Fruit fly (Drosophila melanogaster) whole organism, embryonic: ENCODE results near the gene edin.

Experiments
- Atf6 ChIP-seq: fragments of 200-800 bp; sonication (Bioruptor generic); IDR thresholded peaks from 2 replicates; pipeline ENCODE4 v1.3.6; 2022; ENCODE audit warnings: missing biosample characterization, missing genetic modification characterization
- BtbVII ChIP-seq: fragments of 200-800 bp; sonication (Bioruptor generic); optimal IDR thresholded peaks from 3 replicates; lab custom pipeline; 2017; ENCODE audit warnings: missing biosample characterization, mild to moderate bottlenecking, missing genetic modification characterization
- CG1024 ChIP-seq: fragments of 200-800 bp; sonication (Bioruptor generic); IDR thresholded peaks from 2 replicates; pipeline ENCODE4 v1.3.6; 2022; ENCODE audit warnings: missing biosample characterization, missing genetic modification characterization
- CG10267 ChIP-seq: fragments of 200-800 bp; sonication (Bioruptor generic); optimal IDR thresholded peaks from 2 replicates; lab custom pipeline; 2018; ENCODE audit warnings: missing biosample characterization, mild to moderate bottlenecking, missing genetic modification characterization, moderate library complexity
- CG10366 ChIP-seq: fragments of 200-800 bp; sonication (Bioruptor generic); IDR thresholded peaks from 2 replicates; pipeline ENCODE4 v1.3.6; 2022; ENCODE audit warnings: missing biosample characterization, missing genetic modification characterization
- CG10543 ChIP-seq: fragments of 200-800 bp; sonication (Bioruptor generic); optimal IDR thresholded peaks from 3 replicates; lab custom pipeline; 2017; ENCODE audit warnings: missing biosample characterization, mild to moderate bottlenecking, missing genetic modification characterization, moderate library complexity
- CG11093 ChIP-seq: fragments of 200-800 bp; sonication (Bioruptor generic); IDR thresholded peaks from 3 replicates; pipeline ENCODE4 v1.3.6; 2022; ENCODE audit warnings: missing biosample characterization, missing genetic modification characterization
- CG11247 ChIP-seq: fragments of 200-800 bp; sonication (Bioruptor generic); IDR thresholded peaks from 2 replicates; pipeline ENCODE4 v1.3.6; 2022; ENCODE audit warnings: missing biosample characterization, missing genetic modification characterization
- CG14667 ChIP-seq: fragments of 200-800 bp; sonication (Bioruptor generic); IDR thresholded peaks from 2 replicates; pipeline ENCODE4 v1.3.6; 2022; ENCODE audit warnings: missing biosample characterization, missing genetic modification characterization
- CG14965 ChIP-seq: fragments of 200-800 bp; sonication (Bioruptor generic); optimal IDR thresholded peaks from 2 replicates; lab custom pipeline; 2016; ENCODE audit warnings: missing biosample characterization, missing genetic modification characterization, borderline replicate concordance
- CG15601 ChIP-seq: fragments of 200-800 bp; sonication (Bioruptor generic); optimal IDR thresholded peaks from 3 replicates; lab custom pipeline; 2019; ENCODE audit warnings: missing biosample characterization, mild to moderate bottlenecking, missing genetic modification characterization, moderate library complexity
- CG2120 ChIP-seq: fragments of 200-800 bp; sonication (Bioruptor generic); optimal IDR thresholded peaks from 3 replicates; lab custom pipeline; 2016; ENCODE audit warnings: missing biosample characterization, missing genetic modification characterization
- CG2199 ChIP-seq: fragments of 200-800 bp; sonication (Bioruptor generic); IDR thresholded peaks from 3 replicates; pipeline ENCODE4 v1.3.6; 2022; ENCODE audit warnings: missing biosample characterization, missing genetic modification characterization
- CG34422 ChIP-seq: fragments of 200-800 bp; sonication (Bioruptor generic); IDR thresholded peaks from 3 replicates; pipeline ENCODE4 v1.3.6; 2022; ENCODE audit warnings: missing biosample characterization, missing genetic modification characterization
- CG3995 ChIP-seq: fragments of 200-800 bp; sonication (Bioruptor generic); optimal IDR thresholded peaks from 3 replicates; lab custom pipeline; 2016; ENCODE audit warnings: missing biosample characterization, missing genetic modification characterization
- CG4282 ChIP-seq: fragments of 200-800 bp; sonication (Bioruptor generic); optimal IDR thresholded peaks from 2 replicates; lab custom pipeline; 2016; ENCODE audit warnings: missing biosample characterization, missing genetic modification characterization
- CG7357 ChIP-seq: fragments of 200-800 bp; sonication (Bioruptor generic); IDR thresholded peaks from 3 replicates; pipeline ENCODE4 v1.3.6; 2022; ENCODE audit warnings: missing biosample characterization, missing genetic modification characterization
- CG8089 ChIP-seq: fragments of 200-800 bp; sonication (Bioruptor generic); optimal IDR thresholded peaks from 3 replicates; lab custom pipeline; 2016; ENCODE audit warnings: missing biosample characterization, missing genetic modification characterization
- CG8290 ChIP-seq, 3 experiments: fragments of 200-800 bp; sonication (Bioruptor generic); optimal IDR thresholded peaks; 2 replicates each; lab custom pipeline; 2016 to 2019; ENCODE audit warnings: missing biosample characterization in 3 of 3, missing genetic modification characterization in 3 of 3, mild to moderate bottlenecking in 2 of 3, moderate library complexity in 1 of 3
- CG9609 ChIP-seq: fragments of 200-800 bp; sonication (Bioruptor generic); optimal IDR thresholded peaks from 3 replicates; lab custom pipeline; 2016; ENCODE audit warnings: missing biosample characterization, missing genetic modification characterization
- CG9932 ChIP-seq: fragments of 200-800 bp; sonication (Bioruptor generic); IDR thresholded peaks from 2 replicates; pipeline ENCODE4 v1.3.6; 2022; ENCODE audit warnings: missing biosample characterization, missing genetic modification characterization
- CoRest ChIP-seq: fragments of 200-800 bp; sonication (Bioruptor generic); optimal IDR thresholded peaks from 3 replicates; lab custom pipeline; 2018; ENCODE audit warnings: missing biosample characterization, mild to moderate bottlenecking, missing genetic modification characterization, moderate library complexity
- GATAe ChIP-seq: fragments of 200-800 bp; sonication (Bioruptor generic); conservative IDR thresholded peaks from 2 replicates; pipeline ENCODE4 v1.3.6; 2022; ENCODE audit warnings: missing biosample characterization, missing genetic modification characterization
- Gsc ChIP-seq: fragments of 200-800 bp; sonication (Bioruptor generic); IDR thresholded peaks from 2 replicates; pipeline ENCODE4 v1.3.6; 2022; ENCODE audit warnings: missing biosample characterization, missing genetic modification characterization
- NC2α ChIP-seq: fragments of 200-800 bp; sonication (Bioruptor generic); optimal IDR thresholded peaks from 2 replicates; lab custom pipeline; 2016; ENCODE audit warnings: missing biosample characterization, missing genetic modification characterization
- Ravus ChIP-seq: fragments of 200-800 bp; sonication (Bioruptor generic); IDR thresholded peaks from 2 replicates; pipeline ENCODE4 v1.3.6; 2022; ENCODE audit warnings: missing biosample characterization, missing genetic modification characterization
- Spps ChIP-seq: fragments of 200-800 bp; sonication (Bioruptor generic); optimal IDR thresholded peaks from 2 replicates; lab custom pipeline; 2018; ENCODE audit warnings: missing biosample characterization, mild to moderate bottlenecking, missing genetic modification characterization
- Sry-β ChIP-seq: fragments of 200-800 bp; sonication (Bioruptor generic); optimal IDR thresholded peaks from 2 replicates; lab custom pipeline; 2018; ENCODE audit warnings: missing biosample characterization, mild to moderate bottlenecking, missing genetic modification characterization, moderate library complexity
- Usf ChIP-seq: fragments of 200-800 bp; sonication (Bioruptor generic); optimal IDR thresholded peaks from 2 replicates; lab custom pipeline; 2017; ENCODE audit warnings: missing genotype, missing biosample characterization, missing genetic modification characterization
- aop ChIP-seq: fragments of 200-800 bp; sonication (Bioruptor generic); IDR thresholded peaks from 2 replicates; pipeline ENCODE4 v1.3.6; 2022; ENCODE audit warnings: missing biosample characterization, missing genetic modification characterization
- ato ChIP-seq: fragments of 200-800 bp; sonication (Bioruptor generic); IDR thresholded peaks from 2 replicates; pipeline ENCODE4 v1.3.6; 2022; ENCODE audit warnings: missing biosample characterization, missing genetic modification characterization; ENCODE audit not compliant: partially characterized antibody
- bab2 ChIP-seq: fragments of 200-800 bp; sonication (Bioruptor generic); optimal IDR thresholded peaks from 2 replicates; lab custom pipeline; 2016; ENCODE audit warnings: missing biosample characterization, missing genetic modification characterization
- br ChIP-seq: fragments of >200 bp; optimal IDR thresholded peaks from 2 replicates; lab custom pipeline; 2017
- bsh ChIP-seq, 2 experiments: fragments of 200-800 bp; sonication (Bioruptor generic); optimal IDR thresholded peaks; 2 replicates each; lab custom pipeline; 2017 to 2018; ENCODE audit warnings: mild to moderate bottlenecking in 2 of 2, missing biosample characterization in 2 of 2, missing genetic modification characterization in 2 of 2, moderate library complexity in 1 of 2
- crp ChIP-seq, 2 experiments: fragments of 200-800 bp; sonication (Bioruptor generic); optimal IDR thresholded peaks; 2 replicates in 1 of 2; 3 replicates in 1 of 2; lab custom pipeline; 2017; ENCODE audit warnings: missing biosample characterization in 2 of 2, missing genetic modification characterization in 2 of 2, mild to moderate bottlenecking in 1 of 2, moderate library complexity in 1 of 2
- fd64A ChIP-seq: fragments of 200-800 bp; sonication (Bioruptor generic); optimal IDR thresholded peaks from 3 replicates; lab custom pipeline; 2018; ENCODE audit warnings: missing biosample characterization, mild to moderate bottlenecking, missing genetic modification characterization
- fd96Cb ChIP-seq: fragments of 200-800 bp; sonication (Bioruptor generic); optimal IDR thresholded peaks from 2 replicates; lab custom pipeline; 2018; ENCODE audit warnings: missing biosample characterization, mild to moderate bottlenecking, missing genetic modification characterization, moderate library complexity
- kay ChIP-seq: fragments of 200-800 bp; sonication (Bioruptor generic); optimal IDR thresholded peaks from 2 replicates; lab custom pipeline; 2016; ENCODE audit warnings: missing biosample characterization, missing genetic modification characterization
- kni ChIP-seq: fragments of 200-800 bp; sonication (Bioruptor generic); optimal IDR thresholded peaks from 3 replicates; lab custom pipeline; 2017; ENCODE audit warnings: mild to moderate bottlenecking, missing biosample characterization, missing genetic modification reagents, missing genetic modification characterization
- nau ChIP-seq: fragments of 200-800 bp; sonication (Bioruptor generic); optimal IDR thresholded peaks from 3 replicates; lab custom pipeline; 2017; ENCODE audit warnings: missing biosample characterization, mild to moderate bottlenecking, missing genetic modification characterization, missing genetic modification reagents
- odd ChIP-seq: fragments of 200-800 bp; sonication (Bioruptor generic); optimal IDR thresholded peaks from 2 replicates; lab custom pipeline; 2017; ENCODE audit warnings: missing biosample characterization, mild to moderate bottlenecking, missing genetic modification characterization
- onecut ChIP-seq: fragments of 200-800 bp; sonication (Bioruptor generic); IDR thresholded peaks from 2 replicates; pipeline ENCODE4 v1.3.6; 2022; ENCODE audit warnings: missing biosample characterization, missing genetic modification characterization
- phol ChIP-seq: fragments of 200-800 bp; sonication (Bioruptor generic); optimal IDR thresholded peaks from 3 replicates; lab custom pipeline; 2018; ENCODE audit warnings: missing biosample characterization, mild to moderate bottlenecking, missing genetic modification characterization, moderate library complexity
- pum ChIP-seq: fragments of 200-800 bp; sonication (Bioruptor generic); optimal IDR thresholded peaks from 2 replicates; lab custom pipeline; 2016; ENCODE audit warnings: missing biosample characterization, missing genetic modification characterization
- ranshi ChIP-seq: fragments of 200-800 bp; sonication (Bioruptor generic); IDR thresholded peaks from 2 replicates; pipeline ENCODE4 v1.3.6; 2022; ENCODE audit warnings: missing biosample characterization, missing genetic modification characterization
- repo ChIP-seq: fragments of 200-800 bp; sonication (Bioruptor generic); optimal IDR thresholded peaks from 2 replicates; lab custom pipeline; 2016; ENCODE audit warnings: missing biosample characterization, missing genetic modification characterization
- sisA ChIP-seq: fragments of 200-800 bp; sonication (Bioruptor generic); IDR thresholded peaks from 2 replicates; pipeline ENCODE4 v1.3.6; 2022; ENCODE audit warnings: missing biosample characterization, missing genetic modification characterization
- slp2 ChIP-seq: fragments of 200-800 bp; sonication (Bioruptor generic); optimal IDR thresholded peaks from 2 replicates; lab custom pipeline; 2016; ENCODE audit warnings: missing biosample characterization, missing genetic modification characterization
- toy ChIP-seq: fragments of 200-800 bp; sonication (Bioruptor generic); IDR thresholded peaks from 2 replicates; pipeline ENCODE4 v1.3.6; 2022; ENCODE audit warnings: missing biosample characterization, missing genetic modification characterization
- unc-4 ChIP-seq: fragments of 200-800 bp; sonication (Bioruptor generic); IDR thresholded peaks from 2 replicates; pipeline ENCODE4 v1.3.6; 2022; ENCODE audit warnings: missing biosample characterization, missing genetic modification characterization; ENCODE audit not compliant: partially characterized antibody
- unpg ChIP-seq: fragments of 200-800 bp; sonication (Bioruptor generic); optimal IDR thresholded peaks from 3 replicates; lab custom pipeline; 2018; ENCODE audit warnings: missing biosample characterization, mild to moderate bottlenecking, missing genetic modification characterization, moderate library complexity

The edin gene

DNA sequence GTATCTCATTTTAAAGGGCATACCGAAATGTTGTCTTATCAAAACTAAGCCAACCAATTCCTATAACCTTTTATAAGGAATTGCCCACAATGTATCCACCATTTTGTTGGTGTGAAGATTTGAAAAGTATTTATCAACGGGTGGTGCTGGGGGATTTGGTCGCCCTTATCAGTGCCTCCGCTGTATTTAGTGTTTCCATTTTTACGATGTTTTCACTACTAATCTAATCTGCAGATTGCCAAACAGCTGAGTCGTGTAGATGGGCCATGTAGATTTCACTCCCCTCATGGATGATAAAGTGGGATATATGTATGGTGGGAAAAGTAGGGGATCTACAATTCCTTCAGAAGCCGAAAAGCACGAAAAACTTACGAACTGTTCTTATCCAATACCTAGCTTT, 36.7 kb downstream of the edin start (continued):
- TF ChIP-seq BtbVII (peak; percentile 58), kni (GFP tag; lab: Kevin White, UChicago) (no peak), CG8290 (GFP tag; optimal IDR thresholded peaks at IDR 0.05; lab: Kevin White, UChicago) (no peak), CG8290 (tag; optimal IDR thresholded peaks at IDR 0.05; lab: Kevin White, UChicago) (peak in 1 of 2 experiments; percentile 35), CG14667 (GFP tag; lab: Robert Waterston, UW) (no peak), sisA (GFP tag; lab: Robert Waterston, UW) (no peak), CG11247 (GFP tag; lab: Robert Waterston, UW) (no peak), phol (tag; lab: Kevin White, UChicago) (no peak), crp (GFP tag; optimal IDR thresholded peaks at IDR 0.05; lab: Kevin White, UChicago) (peak in 1 of 2 experiments; percentile 40), ato (GFP tag; lab: Robert Waterston, UW) (no peak), slp2 (no peak), nau (GFP tag; lab: Kevin White, UChicago) (no peak), CG11093 (no peak), CG4282 (GFP tag; lab: Kevin White, UChicago) (no peak), bsh (GFP tag; optimal IDR thresholded peaks at IDR 0.05; lab: Kevin White, UChicago) (no peak), fd64A (GFP tag; lab: Kevin White, UChicago) (no peak), CG10543 (GFP tag; lab: Kevin White, UChicago) (peak; percentile 63), br (no peak), Gsc (GFP tag; lab: Robert Waterston, UW) (no peak), Ravus (GFP tag; lab: Robert Waterston, UW) (no peak), CG2199 (no peak)

DNA sequence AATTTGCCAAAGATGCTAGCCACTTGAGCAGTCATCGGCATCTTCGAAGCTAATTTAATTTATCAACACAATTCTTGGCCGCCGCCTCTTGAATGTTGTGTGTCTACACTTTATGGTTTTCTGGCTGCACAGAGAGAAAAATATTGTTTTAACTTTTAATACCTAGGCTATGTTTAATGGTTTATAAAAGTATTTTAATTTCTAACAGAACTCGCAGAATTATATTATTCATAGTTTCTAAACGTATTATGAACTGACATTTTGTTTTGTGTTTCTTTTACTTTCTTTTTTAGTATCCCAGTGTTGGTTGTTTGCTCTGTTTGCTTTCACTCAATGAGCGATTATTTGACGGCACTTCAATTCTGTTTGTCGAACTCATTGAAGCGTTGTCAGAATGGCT, 37.5 kb downstream of the edin start:
- no peak for TF ChIP-seq repo
- no peak for TF ChIP-seq CG3995 (GFP tag; lab: Kevin White, UChicago)
- peak; percentile 49 for TF ChIP-seq CG15601 (tag; lab: Kevin White, UChicago)
- TF ChIP-seq toy (GFP tag; lab: Robert Waterston, UW), result no peak
- TF ChIP-seq CG8089 (GFP tag; lab: Kevin White, UChicago), result no peak
- no peak for TF ChIP-seq Sry-β (GFP tag; lab: Kevin White, UChicago)
- TF ChIP-seq Gsc (GFP tag; lab: Robert Waterston, UW), result no peak
- TF ChIP-seq ranshi (GFP tag; lab: Robert Waterston, UW), result no peak
- peak; percentile 12 for TF ChIP-seq CG10267 (tag; lab: Kevin White, UChicago)
- TF ChIP-seq bsh (GFP tag; optimal IDR thresholded peaks at IDR 0.05; lab: Kevin White, UChicago), result peak in 1 of 2 experiments; percentile 73
- TF ChIP-seq unpg (GFP tag; lab: Kevin White, UChicago), result peak; percentile 57
- no peak for TF ChIP-seq CG34422 (GFP tag; lab: Robert Waterston, UW)
- TF ChIP-seq CG9932 (GFP tag; lab: Robert Waterston, UW), result no peak; the same call in 1 of the 2 replicates
- TF ChIP-seq CG1024, result 0 out of 2 replicates have a peak, but pooled peaks have one; percentile 4
- TF ChIP-seq aop, result no peak
- no peak; the same call in 1 of the 2 replicates for TF ChIP-seq Atf6
- TF ChIP-seq GATAe, result no peak
- no peak for TF ChIP-seq CG7357 (GFP tag; lab: Robert Waterston, UW)
- no peak for TF ChIP-seq bab2 (GFP tag; lab: Kevin White, UChicago)
- TF ChIP-seq kay (GFP tag; lab: Kevin White, UChicago), result no peak
- TF ChIP-seq Usf (GFP tag; lab: Kevin White, UChicago), result no peak
- TF ChIP-seq unc-4, result no peak
- peak; percentile 42 for TF ChIP-seq CoRest (tag; lab: Kevin White, UChicago)
- TF ChIP-seq CG2120, result peak; percentile 33
- no peak for TF ChIP-seq CG10366
- TF ChIP-seq odd (GFP tag; lab: Kevin White, UChicago), result no peak
- TF ChIP-seq onecut, result 0 out of 2 replicates have a peak, but pooled peaks have one; percentile 10
- TF ChIP-seq CG14667 (GFP tag; lab: Robert Waterston, UW), result no peak
- no peak for TF ChIP-seq CG9609 (GFP tag; lab: Kevin White, UChicago)
- TF ChIP-seq fd96Cb (tag; lab: Kevin White, UChicago), result peak; percentile 19
- TF ChIP-seq NC2α (GFP tag; lab: Kevin White, UChicago), result no peak
- TF ChIP-seq CG14965 (GFP tag; lab: Kevin White, UChicago), result no peak
- no peak for TF ChIP-seq Spps (tag; lab: Kevin White, UChicago)
- no peak for TF ChIP-seq pum (GFP tag; lab: Kevin White, UChicago)
